Worm (Caenorhabditis elegans) whole organism, young adult: ENCODE results near the gene B0024.11.
A peak's percentile ranks its signal among the peaks of the same experiment; 100 is the strongest.

Experiments
- B0035.1 ChIP-seq: sonication (generic microtip); optimal IDR thresholded peaks from 2 replicates; lab custom pipeline; 2016; ENCODE audit warnings: missing genetic modification characterization, mild to moderate bottlenecking, missing compliant biosample characterization, missing genotype, missing genetic modification reagents
- C06A6.2 ChIP-seq: fragments of 200-800 bp; sonication (Bioruptor generic); conservative IDR thresholded peaks from 2 replicates; pipeline ENCODE4 v1.3.6; 2022; ENCODE audit warnings: missing genetic modification characterization, missing compliant biosample characterization
- D2030.7 ChIP-seq: fragments of 200-800 bp; sonication (Bioruptor generic); IDR thresholded peaks from 2 replicates; pipeline ENCODE4 v1.3.6; 2022; ENCODE audit warnings: missing genetic modification reagents, missing genetic modification characterization, missing compliant biosample characterization
- F22D6.2 ChIP-seq: sonication (generic microtip); optimal IDR thresholded peaks from 2 replicates; lab custom pipeline; 2016; ENCODE audit warnings: mild to moderate bottlenecking, missing genetic modification characterization, missing compliant biosample characterization
- F23B12.7 ChIP-seq: sonication (generic microtip); optimal IDR thresholded peaks from 2 replicates; lab custom pipeline; 2017; ENCODE audit warnings: missing genetic modification characterization, mild to moderate bottlenecking, missing compliant biosample characterization, antibody characterized with exemption, moderate library complexity; ENCODE audit not compliant: insufficient read depth
- F33H1.4 ChIP-seq: fragments of 200-800 bp; sonication (Bioruptor generic); IDR thresholded peaks from 2 replicates; pipeline ENCODE4 v1.3.6; 2022; ENCODE audit warnings: missing genetic modification reagents, missing genetic modification characterization, missing compliant biosample characterization
- F49E8.2 ChIP-seq: sonication (generic microtip); optimal IDR thresholded peaks from 3 replicates; lab custom pipeline; 2017; ENCODE audit warnings: missing genetic modification characterization, mild to moderate bottlenecking, missing compliant biosample characterization, antibody characterized with exemption, moderate library complexity; ENCODE audit not compliant: insufficient read depth
- aptf-2 ChIP-seq: fragments of 200-800 bp; sonication (Bioruptor generic); conservative IDR thresholded peaks from 2 replicates; pipeline ENCODE4 v1.3.6; 2022; ENCODE audit warnings: missing genetic modification reagents, missing genetic modification characterization, missing compliant biosample characterization
- aptf-3 ChIP-seq: fragments of 200-800 bp; sonication (Bioruptor generic); IDR thresholded peaks from 2 replicates; pipeline ENCODE4 v1.3.6; 2022; ENCODE audit warnings: missing genetic modification characterization, missing compliant biosample characterization
- atf-7 ChIP-seq: sonication (generic microtip); optimal IDR thresholded peaks from 2 replicates; lab custom pipeline; 2017; ENCODE audit warnings: mild to moderate bottlenecking, missing genetic modification characterization, missing compliant biosample characterization
- ccch-3 ChIP-seq: fragments of 200-800 bp; sonication (Bioruptor generic); optimal IDR thresholded peaks from 2 replicates; lab custom pipeline; 2018; ENCODE audit warnings: mild to moderate bottlenecking, missing genetic modification characterization, missing compliant biosample characterization
- ceh-79 ChIP-seq: sonication (generic microtip); optimal IDR thresholded peaks from 2 replicates; lab custom pipeline; 2017; ENCODE audit warnings: mild to moderate bottlenecking, missing genetic modification characterization, missing compliant biosample characterization
- chd-7 ChIP-seq: sonication (generic microtip); optimal IDR thresholded peaks from 2 replicates; lab custom pipeline; 2016; ENCODE audit warnings: mild to moderate bottlenecking, missing genetic modification characterization, moderate library complexity, missing compliant biosample characterization
- die-1 ChIP-seq: sonication (generic microtip); optimal IDR thresholded peaks from 2 replicates; lab custom pipeline; 2016; ENCODE audit warnings: missing genotype, mild to moderate bottlenecking, missing genetic modification characterization, missing compliant biosample characterization
- dox-1 ChIP-seq: fragments of 200-800 bp; sonication (Bioruptor generic); IDR thresholded peaks from 2 replicates; pipeline ENCODE4 v1.3.6; 2022; ENCODE audit warnings: missing genetic modification reagents, missing genetic modification characterization, missing compliant biosample characterization
- dpff-1 ChIP-seq: sonication (generic microtip); optimal IDR thresholded peaks from 2 replicates; lab custom pipeline; 2017; ENCODE audit warnings: mild to moderate bottlenecking, missing genetic modification characterization, missing compliant biosample characterization
- dpl-1 ChIP-seq: fragments of 150-350 bp; optimal IDR thresholded peaks from 2 replicates; lab custom pipeline; 2014; ENCODE audit warnings: missing biosample characterization, missing genetic modification reagents, missing genetic modification characterization
- ekl-4 ChIP-seq: fragments of 200-800 bp; sonication (Bioruptor generic); IDR thresholded peaks from 2 replicates; pipeline ENCODE4 v1.3.6; 2022; ENCODE audit warnings: missing genetic modification reagents, missing genetic modification characterization, missing compliant biosample characterization
- fkh-3 ChIP-seq: sonication (generic microtip); optimal IDR thresholded peaks from 2 replicates; lab custom pipeline; 2016; ENCODE audit warnings: mild to moderate bottlenecking, missing genetic modification characterization, missing compliant biosample characterization
- hlh-26 ChIP-seq: fragments of 200-800 bp; sonication (Bioruptor generic); conservative IDR thresholded peaks from 2 replicates; pipeline ENCODE4 v1.3.6; 2022; ENCODE audit warnings: missing genetic modification reagents, missing genetic modification characterization, missing compliant biosample characterization
- hmg-1.2 ChIP-seq: fragments of 200-800 bp; sonication (Bioruptor generic); IDR thresholded peaks from 2 replicates; pipeline ENCODE4 v1.3.6; 2022; ENCODE audit warnings: missing genetic modification reagents, missing genetic modification characterization, missing compliant biosample characterization
- hrde-1 ChIP-seq: sonication (generic microtip); optimal IDR thresholded peaks from 2 replicates; lab custom pipeline; 2016; ENCODE audit warnings: missing genetic modification characterization, mild to moderate bottlenecking, missing compliant biosample characterization, moderate library complexity, missing genotype, missing genetic modification reagents, borderline replicate concordance
- hsf-1 ChIP-seq: fragments of 200-800 bp; sonication (Bioruptor generic); IDR thresholded peaks from 2 replicates; pipeline ENCODE4 v1.3.6; 2022; ENCODE audit warnings: missing genetic modification reagents, missing genetic modification characterization, missing compliant biosample characterization
- let-607 ChIP-seq, 2 experiments: fragments of 200-800 bp in 1 of 2; sonication (Bioruptor generic) in 1 of 2; sonication (generic microtip) in 1 of 2; optimal IDR thresholded peaks; 2 replicates each; lab custom pipeline; 2016 to 2018; ENCODE audit warnings: mild to moderate bottlenecking in 2 of 2, missing compliant biosample characterization in 2 of 2, missing genetic modification characterization in 2 of 2, moderate library complexity in 2 of 2, missing genotype in 1 of 2
- lsl-1 ChIP-seq: fragments of 200-800 bp; sonication (Bioruptor generic); optimal IDR thresholded peaks from 2 replicates; lab custom pipeline; 2018; ENCODE audit warnings: mild to moderate bottlenecking, missing genetic modification characterization, moderate library complexity, missing compliant biosample characterization
- madf-6 ChIP-seq: fragments of 200-800 bp; sonication (Bioruptor generic); IDR thresholded peaks from 2 replicates; pipeline ENCODE4 v1.3.6; 2022; ENCODE audit warnings: missing genetic modification reagents, missing genetic modification characterization, missing compliant biosample characterization
- mel-28 ChIP-seq: sonication (generic microtip); optimal IDR thresholded peaks from 2 replicates; lab custom pipeline; 2016; ENCODE audit warnings: borderline replicate concordance, mild to moderate bottlenecking, missing genetic modification characterization, missing compliant biosample characterization
- nhr-120 ChIP-seq: fragments of 200-800 bp; sonication (Bioruptor generic); IDR thresholded peaks from 2 replicates; pipeline ENCODE4 v1.3.6; 2022; ENCODE audit warnings: missing genetic modification characterization, missing compliant biosample characterization
- nhr-179 ChIP-seq: sonication (generic microtip); optimal IDR thresholded peaks from 2 replicates; lab custom pipeline; 2016; ENCODE audit warnings: mild to moderate bottlenecking, missing genetic modification characterization, missing compliant biosample characterization
- nhr-27 ChIP-seq: fragments of 200-800 bp; sonication (Bioruptor generic); optimal IDR thresholded peaks from 2 replicates; lab custom pipeline; 2018; ENCODE audit warnings: mild to moderate bottlenecking, missing genetic modification characterization, moderate library complexity, missing compliant biosample characterization
- nhr-80 ChIP-seq: sonication (generic microtip); optimal IDR thresholded peaks from 2 replicates; lab custom pipeline; 2016; ENCODE audit warnings: missing genetic modification characterization, missing compliant biosample characterization
- rcor-1 ChIP-seq: fragments of 200-800 bp; sonication (Bioruptor generic); IDR thresholded peaks from 2 replicates; pipeline ENCODE4 v1.3.6; 2022; ENCODE audit warnings: missing genetic modification reagents, missing genetic modification characterization, missing compliant biosample characterization
- rpc-1 ChIP-seq, 2 experiments: fragments of 150-350 bp in 1 of 2; sonication (generic microtip) in 1 of 2; optimal IDR thresholded peaks; 2 replicates each; lab custom pipeline; 2014 to 2018; ENCODE audit warnings: missing biosample characterization in 1 of 2, missing genetic modification characterization in 1 of 2, missing genetic modification reagents in 1 of 2, missing genotype in 1 of 2
- sea-2 ChIP-seq: fragments of 200-800 bp; sonication (Bioruptor generic); IDR thresholded peaks from 2 replicates; pipeline ENCODE4 v1.3.6; 2022; ENCODE audit warnings: missing genetic modification characterization, missing compliant biosample characterization
- snpc-3.4 ChIP-seq: sonication (generic microtip); optimal IDR thresholded peaks from 2 replicates; lab custom pipeline; 2017; ENCODE audit warnings: missing genetic modification characterization, mild to moderate bottlenecking, missing compliant biosample characterization, antibody characterized with exemption, moderate library complexity, missing genotype, missing genetic modification reagents
- snpc-4 ChIP-seq, 5 experiments: fragments of 150-350 bp in 1 of 5; sonication (generic microtip) in 4 of 5; optimal IDR thresholded peaks; 2 replicates each; lab custom pipeline; 2014 to 2018; ENCODE audit warnings: missing genetic modification characterization in 5 of 5, missing biosample characterization in 3 of 5, antibody characterized with exemption in 2 of 5, mild to moderate bottlenecking in 2 of 5, missing compliant biosample characterization in 2 of 5, missing genotype in 2 of 5, moderate library complexity in 2 of 5, missing genetic modification reagents in 1 of 5
- somi-1 ChIP-seq: fragments of 200-800 bp; sonication (Bioruptor generic); optimal IDR thresholded peaks from 2 replicates; lab custom pipeline; 2018; ENCODE audit warnings: mild to moderate bottlenecking, missing genetic modification characterization, missing compliant biosample characterization
- tlf-1 ChIP-seq: fragments of 200-800 bp; sonication (Bioruptor generic); optimal IDR thresholded peaks from 2 replicates; lab custom pipeline; 2018; ENCODE audit warnings: mild to moderate bottlenecking, missing genetic modification characterization, missing compliant biosample characterization
- unc-130 ChIP-seq: sonication (generic microtip); optimal IDR thresholded peaks from 2 replicates; lab custom pipeline; 2016; ENCODE audit warnings: missing genetic modification reagents, missing genetic modification characterization, missing compliant biosample characterization
- zfh-2 ChIP-seq: fragments of 200-800 bp; sonication (Bioruptor generic); conservative IDR thresholded peaks from 2 replicates; pipeline ENCODE4 v1.3.6; 2022; ENCODE audit warnings: missing genetic modification reagents, missing genetic modification characterization, missing compliant biosample characterization
- ztf-18 ChIP-seq: sonication (generic microtip); optimal IDR thresholded peaks from 2 replicates; lab custom pipeline; 2016; ENCODE audit warnings: missing genotype, mild to moderate bottlenecking, missing genetic modification characterization, missing compliant biosample characterization
- ztf-25 ChIP-seq: fragments of 200-800 bp; sonication (Bioruptor generic); IDR thresholded peaks from 2 replicates; pipeline ENCODE4 v1.3.6; 2022; ENCODE audit warnings: missing genetic modification reagents, missing genetic modification characterization, missing compliant biosample characterization
- ztf-26 ChIP-seq: sonication (generic microtip); optimal IDR thresholded peaks from 2 replicates; lab custom pipeline; 2017; ENCODE audit warnings: missing genetic modification characterization, missing compliant biosample characterization
- ztf-3 ChIP-seq: fragments of 200-800 bp; sonication (Bioruptor generic); optimal IDR thresholded peaks from 2 replicates; lab custom pipeline; 2018; ENCODE audit warnings: mild to moderate bottlenecking, missing genetic modification characterization, missing compliant biosample characterization

B0024.11 gene

ce11 chrV:10352928-10353427 lies 33.6 kb upstream of the B0024.11 start, which contains the start of gene nol-56 (continued):
- TF ChIP-seq ztf-25 (GFP tag; lab: Robert Waterston, UW) (no peak), somi-1 (GFP tag; lab: Kevin White, UChicago) (no peak), unc-130 (GFP tag; lab: Kevin White, UChicago) (peak; percentile 49), mel-28 (tag; lab: Kevin White, UChicago) (no peak), hlh-26 (GFP tag; lab: Robert Waterston, UW) (no peak), F49E8.2 (no peak), ztf-18 (peak; percentile 64), ccch-3 (GFP tag; lab: Kevin White, UChicago) (no peak), let-607 (tag; optimal IDR thresholded peaks at IDR 0.05; lab: Kevin White, UChicago) (peak in 1 of 2 experiments; percentile 60), tlf-1 (GFP tag; lab: Kevin White, UChicago) (peak; percentile 48), aptf-2 (no peak), snpc-4 (GFP tag; optimal IDR thresholded peaks at IDR 0.05; lab: Kevin White, UChicago) (peak; percentile 17), snpc-4 (tag; optimal IDR thresholded peaks at IDR 0.05; lab: Kevin White, UChicago) (peak in 3 of 4 experiments; percentile 41 to 50 (median 48)), C06A6.2 (no peak), nhr-80 (peak; percentile 16), aptf-3 (GFP tag; lab: Robert Waterston, UW) (no peak), dpl-1 (GFP tag; lab: Kevin White, UChicago) (peak; percentile 60), lsl-1 (GFP tag; lab: Kevin White, UChicago) (peak; percentile 53), sea-2 (GFP tag; lab: Robert Waterston, UW) (no peak), rcor-1 (0 out of 2 replicates have a peak, but pooled peaks have one; percentile 15), nhr-179 (tag; lab: Kevin White, UChicago) (no peak), ztf-3 (no peak), F22D6.2 (tag; lab: Kevin White, UChicago) (no peak), dox-1 (GFP tag; lab: Robert Waterston, UW) (peak; percentile 74)

- TF ChIP-seq madf-6 (GFP tag; lab: Robert Waterston, UW) (0 out of 2 replicates have a peak, but pooled peaks have one; percentile 43), hmg-1.2 (GFP tag; lab: Robert Waterston, UW) (no peak), ztf-26 (tag; lab: Kevin White, UChicago) (no peak), snpc-3.4 (tag; lab: Kevin White, UChicago) (peak; percentile 6), ekl-4 (0 out of 2 replicates have a peak, but pooled peaks have one; percentile 26), dpff-1 (tag; lab: Kevin White, UChicago) (no peak), die-1 (no peak), ztf-3 (no peak)
- TF ChIP-seq, all 124 proteins: peak for 3
Measured at ce11 chrV:10350054-10350453, 30.7 kb upstream of the B0024.11 start, which contains the start of gene K07C5.9. Gene K07C5.9, minus strand, starts transcription at chrV:10350154.

- TF ChIP-seq atf-7, result peak; percentile 27
- TF ChIP-seq tlf-1 (GFP tag; lab: Kevin White, UChicago), result no peak
- no peak for TF ChIP-seq hrde-1
- peak; percentile 39 for TF ChIP-seq ceh-79 (tag; lab: Kevin White, UChicago)
- no peak for TF ChIP-seq F23B12.7 (tag; lab: Kevin White, UChicago)
- TF ChIP-seq ztf-18, result no peak
- no peak; the same call in 1 of the 2 replicates for TF ChIP-seq F33H1.4 (GFP tag; lab: Robert Waterston, UW)
- no peak for TF ChIP-seq nhr-120
- no peak for TF ChIP-seq lsl-1 (GFP tag; lab: Kevin White, UChicago)
- TF ChIP-seq hsf-1 (GFP tag; lab: Robert Waterston, UW), result peak; percentile 63
- TF ChIP-seq B0035.1 (tag; lab: Kevin White, UChicago), result no peak
- no peak for TF ChIP-seq rpc-1 (optimal IDR thresholded peaks at IDR 0.05; lab: Kevin White, UChicago)
- no peak for TF ChIP-seq rpc-1 (tag; optimal IDR thresholded peaks at IDR 0.05; lab: Kevin White, UChicago)
- no peak for TF ChIP-seq fkh-3 (tag; lab: Kevin White, UChicago)
- TF ChIP-seq chd-7 (tag; lab: Kevin White, UChicago), result peak; percentile 38
- no peak for TF ChIP-seq hlh-26 (GFP tag; lab: Robert Waterston, UW)
- TF ChIP-seq nhr-27, result no peak
- TF ChIP-seq zfh-2 (GFP tag; lab: Robert Waterston, UW), result no peak
- TF ChIP-seq ztf-25 (GFP tag; lab: Robert Waterston, UW), result no peak
- TF ChIP-seq D2030.7 (GFP tag; lab: Robert Waterston, UW), result peak; percentile 15; the same call in 1 of the 2 replicates
Measured at ce11 chrV:10342904-10343303, 23.6 kb upstream of the B0024.11 start, which contains the start of gene K07C5.3. Gene K07C5.3, plus strand, starts transcription at chrV:10343032.
